Fruit fly (Drosophila melanogaster): ENCODE data around the gene CG9259.

dm6 chr2L:21070825-21071224 is 18.4 kb upstream of the CG9259 start:
- TF ChIP-seq Myc (optimal IDR thresholded peaks at IDR 0.05) (no peak), CG32264 (GFP tag; optimal IDR thresholded peaks at IDR 0.05) (no peak), h (GFP tag; optimal IDR thresholded peaks at IDR 0.05) (no peak), brk (GFP tag; optimal IDR thresholded peaks at IDR 0.05) (no peak), Hr78 (GFP tag; optimal IDR thresholded peaks at IDR 0.05) (no peak), Mio (GFP tag; optimal IDR thresholded peaks at IDR 0.05) (no peak)

All from whole organism, wandering third instar larva.